Fruit fly (Drosophila melanogaster) whole organism, pupa: ENCODE measurements around the gene Ance-2.

ENCODE experiments used
- CG12605 ChIP-seq: fragments of 200-800 bp; sonication (Bioruptor generic); IDR thresholded peaks from 2 replicates; pipeline ENCODE4 v1.3.6; 2022; ENCODE audit warnings: missing biosample characterization, missing genetic modification characterization
- CG13204 ChIP-seq: fragments of 200-800 bp; sonication (Bioruptor generic); optimal IDR thresholded peaks from 2 replicates; lab custom pipeline; 2018; ENCODE audit warnings: missing biosample characterization, mild to moderate bottlenecking, missing genetic modification characterization, moderate library complexity
- CG14655 ChIP-seq: fragments of 200-800 bp; sonication (Bioruptor generic); optimal IDR thresholded peaks from 3 replicates; lab custom pipeline; 2017; ENCODE audit warnings: mild to moderate bottlenecking, missing biosample characterization, missing genetic modification reagents, missing genetic modification characterization
- CG32121 ChIP-seq: fragments of 200-800 bp; sonication (Bioruptor generic); IDR thresholded peaks from 2 replicates; pipeline ENCODE4 v1.3.6; 2022; ENCODE audit warnings: missing biosample characterization, missing genetic modification characterization
- CG34367 ChIP-seq: fragments of 200-800 bp; sonication (Bioruptor generic); optimal IDR thresholded peaks from 2 replicates; lab custom pipeline; 2018; ENCODE audit warnings: missing biosample characterization, mild to moderate bottlenecking, missing genetic modification characterization
- CG4496 ChIP-seq: fragments of 200-800 bp; sonication (Bioruptor generic); IDR thresholded peaks from 3 replicates; pipeline ENCODE4 v1.3.6; 2022; ENCODE audit warnings: missing biosample characterization, missing genetic modification characterization
- CG8159 ChIP-seq: fragments of 200-800 bp; sonication (Bioruptor generic); optimal IDR thresholded peaks from 3 replicates; lab custom pipeline; 2018; ENCODE audit warnings: missing biosample characterization, mild to moderate bottlenecking, missing genetic modification characterization, moderate library complexity
- D1 ChIP-seq: fragments of 200-800 bp; sonication (Bioruptor generic); optimal IDR thresholded peaks from 2 replicates; lab custom pipeline; 2018; ENCODE audit warnings: missing biosample characterization, mild to moderate bottlenecking, missing genetic modification characterization, moderate library complexity
- EcR ChIP-seq: fragments of 200-800 bp; sonication (Bioruptor generic); optimal IDR thresholded peaks from 3 replicates; lab custom pipeline; 2019; ENCODE audit warnings: missing biosample characterization, missing genetic modification characterization, mild to moderate bottlenecking, moderate library complexity, missing genetic modification reagents
- Ets98B ChIP-seq: fragments of 200-800 bp; sonication (Bioruptor generic); IDR thresholded peaks from 2 replicates; pipeline ENCODE4 v1.3.6; 2022; ENCODE audit warnings: missing biosample characterization, missing genetic modification characterization
- Pif1A ChIP-seq: fragments of 200-800 bp; sonication (Bioruptor generic); optimal IDR thresholded peaks from 3 replicates; lab custom pipeline; 2016; ENCODE audit warnings: missing biosample characterization, missing genetic modification characterization
- Pif1B ChIP-seq: fragments of 200-800 bp; sonication (Bioruptor generic); optimal IDR thresholded peaks from 3 replicates; lab custom pipeline; 2016; ENCODE audit warnings: missing biosample characterization, missing genetic modification characterization
- Snoo ChIP-seq: fragments of 200-800 bp; sonication (Bioruptor generic); optimal IDR thresholded peaks from 3 replicates; lab custom pipeline; 2017; ENCODE audit warnings: missing biosample characterization, mild to moderate bottlenecking, missing genetic modification characterization, inconsistent platforms
- fd96Ca ChIP-seq: fragments of 200-800 bp; sonication (Bioruptor generic); IDR thresholded peaks from 3 replicates; pipeline ENCODE4 v1.3.6; 2022; ENCODE audit warnings: missing biosample characterization, missing genetic modification characterization

dm6 chr2L:13877934-13878580 is 31.1 kb upstream of the Ance-2 start:
- no peak for TF ChIP-seq D1
- no peak for TF ChIP-seq Pif1B (GFP tag; lab: Kevin White, UChicago)
- no peak for TF ChIP-seq CG32121 (GFP tag; lab: Robert Waterston, UW)
- TF ChIP-seq CG34367: no peak
- TF ChIP-seq CG8159 (tag; lab: Kevin White, UChicago): no peak
- TF ChIP-seq Pif1A (GFP tag; lab: Kevin White, UChicago): no peak
- no peak for TF ChIP-seq CG14655
- no peak for TF ChIP-seq CG12605 (GFP tag; lab: Robert Waterston, UW)
- TF ChIP-seq fd96Ca (GFP tag; lab: Robert Waterston, UW): no peak
- no peak for TF ChIP-seq EcR
- no peak for TF ChIP-seq Ets98B
- TF ChIP-seq Snoo: no peak
- TF ChIP-seq CG13204 (GFP tag; lab: Kevin White, UChicago): no peak
- no peak for TF ChIP-seq CG4496
